Fruit fly (Drosophila melanogaster) ovary, adult (tissue): ENCODE data around the gene CG12498.

ENCODE experiments used
- CG17801 ChIP-seq: fragments of 200-800 bp; optimal IDR thresholded peaks from 2 replicates; lab custom pipeline; 2019; ENCODE audit warnings: missing biosample characterization, mild to moderate bottlenecking, missing genetic modification characterization, moderate library complexity; ENCODE audit not compliant: partially characterized antibody

The CG12498 gene

DNA sequence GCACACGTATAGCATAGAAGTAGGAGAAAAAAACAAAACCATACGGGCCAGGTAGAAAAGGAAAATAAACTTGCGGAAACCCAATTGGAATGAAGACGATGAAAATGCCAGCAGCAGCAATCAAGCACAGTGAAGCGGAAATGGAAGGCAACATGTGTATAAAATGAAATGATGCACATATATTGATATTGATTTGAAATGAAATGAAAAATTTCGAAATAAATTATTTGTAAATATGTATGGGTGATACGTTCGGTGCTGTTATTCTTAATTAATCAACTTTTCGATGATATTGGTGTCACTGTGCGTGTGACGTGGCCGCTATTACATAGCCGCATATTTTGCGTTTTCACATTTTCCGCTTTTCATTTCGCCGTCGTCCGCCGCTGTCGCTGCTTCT is 3.4 kb downstream of the CG12498 start:
- no peak for TF ChIP-seq CG17801 (GFP tag; lab: Kevin White, UChicago)

DNA sequence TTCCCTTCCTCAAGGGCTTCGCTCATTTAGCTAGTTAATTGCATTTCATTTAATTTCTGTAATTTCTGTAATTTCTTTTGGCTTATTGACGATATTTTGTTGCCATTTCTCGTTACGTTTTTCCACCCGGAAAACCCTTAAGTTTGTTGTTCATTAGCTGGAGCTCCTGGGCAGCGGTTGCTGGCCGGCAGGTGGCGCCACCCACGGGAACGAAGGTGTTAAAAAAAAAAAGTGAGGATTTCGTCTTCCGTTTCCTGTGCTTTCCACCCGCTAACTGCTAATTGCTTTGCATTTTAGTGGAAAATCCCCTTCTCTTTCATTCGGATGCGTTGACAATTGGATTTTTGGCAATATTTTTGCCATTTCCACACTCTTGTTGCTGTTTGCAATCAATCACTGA is 4.7 kb downstream of the CG12498 start:
- no peak for TF ChIP-seq CG17801 (GFP tag; lab: Kevin White, UChicago)
